Worm (Caenorhabditis elegans): ENCODE results near the gene ZK1320.2.

DNA sequence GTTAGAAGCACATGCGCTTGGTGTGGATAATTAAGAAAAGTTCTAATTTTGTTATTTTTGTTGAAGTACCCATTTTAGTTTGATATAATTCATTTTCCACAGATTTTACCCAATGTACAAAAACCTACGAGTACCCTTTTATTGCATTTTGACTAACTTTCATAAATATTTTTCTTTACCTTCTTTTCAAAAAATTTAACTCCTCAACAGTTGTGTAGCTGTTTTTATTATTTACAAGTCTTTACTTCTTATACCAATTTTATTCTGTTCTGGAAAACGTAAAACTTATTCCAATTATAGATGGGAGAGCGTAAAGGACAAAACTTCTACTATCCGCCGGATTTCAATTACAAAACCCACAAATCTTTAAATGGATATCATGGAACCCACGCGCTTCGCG lies 9.6 kb downstream of the ZK1320.2 start, which contains the start of gene ZK1307.9:
- no peak for TF ChIP-seq pha-4 (GFP tag; IDR thresholded peaks at IDR 0.05)
- TF ChIP-seq pha-4 (tag; optimal IDR thresholded peaks at IDR 0.05): no peak
- TF ChIP-seq mdl-1 (tag; optimal IDR thresholded peaks at IDR 0.05): no peak

Measured in whole organism, L4 larva.